Fruit fly (Drosophila melanogaster): ENCODE results near the gene AnxB10.

AnxB10 gene

DNA sequence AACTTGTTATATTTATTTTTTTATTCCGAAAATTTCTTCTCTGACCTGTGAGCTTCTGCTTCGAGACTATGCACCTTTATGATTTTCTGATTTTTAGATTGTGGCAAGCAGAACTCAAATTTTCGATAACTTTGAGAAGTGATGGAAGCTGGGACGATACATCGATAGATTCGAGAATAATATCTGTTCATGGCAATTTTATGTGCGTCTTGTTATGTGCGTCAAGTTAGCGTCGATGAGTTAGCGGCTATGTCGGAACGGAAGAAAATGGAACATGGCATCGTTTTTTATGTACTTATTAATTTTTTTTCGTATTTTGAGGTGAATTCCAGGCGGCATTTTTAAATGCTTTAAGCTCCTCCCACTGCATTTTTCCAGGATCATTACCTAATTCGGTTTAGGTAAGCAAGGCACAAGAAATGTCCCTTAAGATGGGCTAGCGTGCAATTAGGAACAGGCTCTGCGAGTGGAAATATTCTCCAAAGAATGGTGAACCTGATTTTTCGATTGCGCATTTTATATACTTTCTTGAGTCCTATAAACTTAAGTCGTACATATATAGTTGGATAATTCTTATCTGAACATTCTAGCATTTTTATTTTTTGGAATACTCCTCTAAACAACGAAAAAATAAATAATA is 7.4 kb downstream of the AnxB10 start, which contains the start of gene Phf7:
Phf7 (minus strand) TSS at position 58 of the 640 bp plus-strand sequence.
- TF ChIP-seq woc (GFP tag; optimal IDR thresholded peaks at IDR 0.05) (peak; percentile 50), Dif (GFP tag; optimal IDR thresholded peaks at IDR 0.05; ENCODE audit: partially characterized antibody) (no peak), Dfd (GFP tag; optimal IDR thresholded peaks at IDR 0.05) (no peak), Hnf4 (GFP tag; optimal IDR thresholded peaks at IDR 0.05) (peak; percentile 23), Rel (GFP tag; optimal IDR thresholded peaks at IDR 0.05) (no peak), Rel (tag; optimal IDR thresholded peaks at IDR 0.05) (peak; percentile 2)

DNA sequence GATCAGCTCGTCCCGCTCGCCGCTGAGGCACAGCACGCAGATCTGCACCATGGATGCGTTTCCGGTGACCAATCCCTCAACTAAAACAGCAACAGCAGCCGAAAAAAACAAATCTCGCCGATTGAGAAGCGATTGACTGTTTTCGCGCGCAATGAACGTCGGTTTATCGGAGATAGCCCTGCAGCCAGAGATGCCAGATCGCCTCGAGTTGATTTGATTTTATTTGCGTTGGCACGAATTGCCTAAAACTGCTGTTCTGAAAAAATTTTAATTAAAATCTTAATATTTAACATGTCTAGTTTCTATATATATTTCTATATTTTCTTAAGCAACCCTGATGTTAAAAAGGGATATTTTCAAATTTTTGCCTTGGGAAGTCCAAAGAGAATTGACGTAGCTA is 10.7 kb downstream of the AnxB10 start:
- TF ChIP-seq HLH106 (tag; optimal IDR thresholded peaks at IDR 0.05), result peak; percentile 21
- peak in 1 of 2 experiments; percentile 5 for TF ChIP-seq foxo (GFP tag; optimal IDR thresholded peaks at IDR 0.05)
- TF ChIP-seq Sp1 (GFP tag; optimal IDR thresholded peaks at IDR 0.05), result no peak

DNA sequence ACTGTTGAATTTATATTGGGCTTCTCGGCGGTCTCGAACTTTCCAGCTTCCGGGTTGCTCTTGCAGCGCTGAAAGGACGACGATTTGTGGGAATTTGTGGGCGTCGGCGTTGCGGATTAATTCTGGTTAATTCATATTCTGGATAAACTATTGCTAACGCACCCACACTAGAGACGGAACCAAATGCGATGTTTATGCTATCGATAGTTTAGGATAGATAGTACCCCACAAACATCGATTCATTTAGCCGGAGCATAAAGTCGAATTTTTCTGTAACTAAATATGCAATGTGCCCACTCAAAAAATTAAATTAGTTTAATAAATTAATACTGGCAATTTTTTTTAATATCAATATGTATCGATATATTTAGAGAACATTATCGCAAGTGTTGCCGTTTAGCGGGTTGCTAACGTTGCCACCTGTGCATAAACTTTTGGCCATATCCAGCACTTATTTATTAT is 13.6 kb downstream of the AnxB10 start, which contains the start of gene Rab35:
Rab35 (minus strand) TSS at position 194 of the 462 bp plus-strand sequence.
- no peak for TF ChIP-seq brk (GFP tag; optimal IDR thresholded peaks at IDR 0.05)
- peak; percentile 4 for TF ChIP-seq dsf (GFP tag; optimal IDR thresholded peaks at IDR 0.05; ENCODE audit: borderline replicate concordance)
- peak in 1 of 2 experiments; percentile 0 for TF ChIP-seq foxo (GFP tag; optimal IDR thresholded peaks at IDR 0.05)
- TF ChIP-seq Rel (GFP tag; optimal IDR thresholded peaks at IDR 0.05), result no peak
- no peak for TF ChIP-seq Rel (tag; optimal IDR thresholded peaks at IDR 0.05)
- no peak for TF ChIP-seq Dfd (GFP tag; optimal IDR thresholded peaks at IDR 0.05)
- TF ChIP-seq sv (GFP tag; optimal IDR thresholded peaks at IDR 0.05), result peak; percentile 24
- peak; percentile 29 for TF ChIP-seq h (GFP tag; optimal IDR thresholded peaks at IDR 0.05)
- TF ChIP-seq Jra (GFP tag; optimal IDR thresholded peaks at IDR 0.05), result peak; percentile 40
- peak; percentile 43 for TF ChIP-seq Hnf4 (GFP tag; optimal IDR thresholded peaks at IDR 0.05)
- peak; percentile 2 for TF ChIP-seq sage (GFP tag; optimal IDR thresholded peaks at IDR 0.05)
- peak; percentile 17 for TF ChIP-seq rgr (GFP tag; optimal IDR thresholded peaks at IDR 0.05)

DNA sequence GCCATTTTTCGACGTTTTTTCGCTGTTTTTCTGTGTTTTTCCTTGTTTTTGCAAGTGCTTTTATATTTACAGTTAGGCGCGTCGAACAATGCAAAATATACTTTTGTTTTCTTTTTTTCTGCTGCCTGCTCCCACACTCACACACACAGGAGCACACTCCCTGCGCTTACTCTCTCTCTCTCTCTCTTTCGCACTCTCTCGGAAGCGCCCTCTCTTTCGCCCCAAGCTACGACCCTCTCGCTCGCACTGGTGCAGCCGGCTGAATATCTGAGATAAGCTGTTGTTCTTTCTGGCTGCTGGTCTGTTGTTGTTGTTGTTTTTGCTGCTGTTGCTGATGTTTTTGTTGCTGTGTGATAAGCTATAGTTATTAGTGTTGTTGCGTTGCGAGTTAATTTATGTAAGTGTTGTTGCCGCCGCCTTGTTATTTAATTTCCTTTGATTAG is 14.3 kb downstream of the AnxB10 start:
- peak; percentile 89 for TF ChIP-seq jim (GFP tag; optimal IDR thresholded peaks at IDR 0.05)
- TF ChIP-seq N (GFP tag; optimal IDR thresholded peaks at IDR 0.05), result no peak
- no peak for TF ChIP-seq Hr78 (GFP tag; optimal IDR thresholded peaks at IDR 0.05)
- TF ChIP-seq tai (GFP tag; optimal IDR thresholded peaks at IDR 0.05), result no peak
- peak in 1 of 2 experiments; percentile 86 for TF ChIP-seq dl (GFP tag; optimal IDR thresholded peaks at IDR 0.05; ENCODE audit: insufficient read depth in 1 of 2, partially characterized antibody in 2 of 2)
- TF ChIP-seq dmrt93B (GFP tag; optimal IDR thresholded peaks at IDR 0.05), result no peak
- peak; percentile 11 for TF ChIP-seq Sp1 (GFP tag; optimal IDR thresholded peaks at IDR 0.05)
- peak; percentile 77 for TF ChIP-seq Dif (GFP tag; optimal IDR thresholded peaks at IDR 0.05; ENCODE audit: partially characterized antibody)
- TF ChIP-seq dsf (GFP tag; optimal IDR thresholded peaks at IDR 0.05; ENCODE audit: borderline replicate concordance), result no peak
- no peak for TF ChIP-seq Rel (GFP tag; optimal IDR thresholded peaks at IDR 0.05)
- no peak for TF ChIP-seq Rel (tag; optimal IDR thresholded peaks at IDR 0.05)
- TF ChIP-seq HLH106 (tag; optimal IDR thresholded peaks at IDR 0.05), result no peak
- no peak for TF ChIP-seq ey (GFP tag; optimal IDR thresholded peaks at IDR 0.05)
- no peak for TF ChIP-seq CG32264 (GFP tag; optimal IDR thresholded peaks at IDR 0.05)
- no peak for TF ChIP-seq sage (GFP tag; optimal IDR thresholded peaks at IDR 0.05)
- no peak for TF ChIP-seq br (GFP tag; optimal IDR thresholded peaks at IDR 0.05)
- no peak for TF ChIP-seq foxo (GFP tag; optimal IDR thresholded peaks at IDR 0.05)
- TF ChIP-seq Vsx2 (GFP tag; optimal IDR thresholded peaks at IDR 0.05; ENCODE audit: partially characterized antibody), result no peak
- no peak for TF ChIP-seq Abd-B (GFP tag; optimal IDR thresholded peaks at IDR 0.05)
- TF ChIP-seq sv (GFP tag; optimal IDR thresholded peaks at IDR 0.05), result no peak
- TF ChIP-seq CG9705 (GFP tag; optimal IDR thresholded peaks at IDR 0.05), result no peak
- TF ChIP-seq rgr (GFP tag; optimal IDR thresholded peaks at IDR 0.05), result no peak
- no peak for TF ChIP-seq fru (GFP tag; optimal IDR thresholded peaks at IDR 0.05)
- TF ChIP-seq Mio (GFP tag; optimal IDR thresholded peaks at IDR 0.05), result no peak
- no peak for TF ChIP-seq Hnf4 (GFP tag; optimal IDR thresholded peaks at IDR 0.05)
- TF ChIP-seq usp (GFP tag; optimal IDR thresholded peaks at IDR 0.05), result no peak
- TF ChIP-seq CrebA (GFP tag; optimal IDR thresholded peaks at IDR 0.05; ENCODE audit: borderline replicate concordance), result no peak
- no peak for TF ChIP-seq lola (GFP tag; optimal IDR thresholded peaks at IDR 0.05)
- TF ChIP-seq Dfd (GFP tag; optimal IDR thresholded peaks at IDR 0.05), result no peak
- TF ChIP-seq woc (GFP tag; optimal IDR thresholded peaks at IDR 0.05), result no peak
- no peak for TF ChIP-seq Jra (GFP tag; optimal IDR thresholded peaks at IDR 0.05)
- peak; percentile 50 for TF ChIP-seq h (GFP tag; optimal IDR thresholded peaks at IDR 0.05)
- peak; percentile 62 for TF ChIP-seq Hr83 (GFP tag; optimal IDR thresholded peaks at IDR 0.05; ENCODE audit: poor library complexity, severe bottlenecking)
- no peak for TF ChIP-seq OdsH (GFP tag; optimal IDR thresholded peaks at IDR 0.05)
- no peak for TF ChIP-seq pan (optimal IDR thresholded peaks at IDR 0.05)
- TF ChIP-seq brk (GFP tag; optimal IDR thresholded peaks at IDR 0.05), result no peak
- no peak for TF ChIP-seq psq (GFP tag; optimal IDR thresholded peaks at IDR 0.05)
- no peak for TF ChIP-seq GATAd (GFP tag; optimal IDR thresholded peaks at IDR 0.05)
- TF ChIP-seq Myc (optimal IDR thresholded peaks at IDR 0.05), result no peak

Measured in whole organism, wandering third instar larva.